Fruit fly (Drosophila melanogaster) whole organism, embryonic: ENCODE results near the gene Ns4.

Source experiments
- BEAF-32 ChIP-seq: fragments of 200-800 bp; sonication (Bioruptor generic); optimal IDR thresholded peaks from 3 replicates; lab custom pipeline; 2017; ENCODE audit warnings: missing biosample characterization, missing genetic modification characterization, mild to moderate bottlenecking, moderate library complexity, missing genetic modification reagents
- CG10321 ChIP-seq: fragments of 200-800 bp; sonication (Bioruptor generic); IDR thresholded peaks from 2 replicates; pipeline ENCODE4 v1.3.6; 2022; ENCODE audit warnings: missing biosample characterization, missing genetic modification characterization
- CG10654 ChIP-seq: fragments of 200-800 bp; sonication (Bioruptor generic); optimal IDR thresholded peaks from 2 replicates; lab custom pipeline; 2016; ENCODE audit warnings: missing biosample characterization, missing genetic modification characterization
- CG11398 ChIP-seq: fragments of 200-800 bp; sonication (Bioruptor generic); optimal IDR thresholded peaks from 2 replicates; lab custom pipeline; 2016; ENCODE audit warnings: missing biosample characterization, missing genetic modification characterization
- CG11560 ChIP-seq: fragments of 200-800 bp; sonication (Bioruptor generic); IDR thresholded peaks from 3 replicates; pipeline ENCODE4 v1.3.6; 2022; ENCODE audit warnings: missing biosample characterization, missing genetic modification characterization
- CG12104 ChIP-seq: fragments of 200-800 bp; sonication (Bioruptor generic); optimal IDR thresholded peaks from 3 replicates; lab custom pipeline; 2016; ENCODE audit warnings: missing biosample characterization, missing genetic modification characterization
- CG12236 ChIP-seq: fragments of 200-800 bp; sonication (Bioruptor generic); optimal IDR thresholded peaks from 2 replicates; lab custom pipeline; 2016; ENCODE audit warnings: missing biosample characterization, missing genetic modification characterization
- CG12299 ChIP-seq: fragments of 200-800 bp; sonication (Bioruptor generic); optimal IDR thresholded peaks from 2 replicates; lab custom pipeline; 2018; ENCODE audit warnings: missing biosample characterization, mild to moderate bottlenecking, missing genetic modification characterization
- CG16779 ChIP-seq: fragments of 200-800 bp; sonication (Bioruptor generic); IDR thresholded peaks from 2 replicates; pipeline ENCODE4 v1.3.6; 2022; ENCODE audit warnings: missing biosample characterization, missing genetic modification characterization
- CG2199 ChIP-seq: fragments of 200-800 bp; sonication (Bioruptor generic); IDR thresholded peaks from 3 replicates; pipeline ENCODE4 v1.3.6; 2022; ENCODE audit warnings: missing biosample characterization, missing genetic modification characterization
- CG2712 ChIP-seq: fragments of 200-800 bp; optimal IDR thresholded peaks from 3 replicates; lab custom pipeline; 2019; ENCODE audit warnings: missing biosample characterization, mild to moderate bottlenecking, missing genetic modification characterization, moderate library complexity
- CG30020 ChIP-seq: fragments of 200-800 bp; optimal IDR thresholded peaks from 2 replicates; lab custom pipeline; 2019; ENCODE audit warnings: missing biosample characterization, mild to moderate bottlenecking, missing genetic modification characterization, moderate library complexity
- CG3065 ChIP-seq: fragments of 200-800 bp; sonication (Bioruptor generic); optimal IDR thresholded peaks from 2 replicates; lab custom pipeline; 2016; ENCODE audit warnings: missing biosample characterization, missing genetic modification characterization
- CG6272 ChIP-seq: fragments of 200-800 bp; sonication (Bioruptor generic); IDR thresholded peaks from 2 replicates; pipeline ENCODE4 v1.3.6; 2022; ENCODE audit warnings: missing biosample characterization, missing genetic modification characterization
- CG8765 ChIP-seq: fragments of 200-800 bp; sonication (Bioruptor generic); IDR thresholded peaks from 2 replicates; pipeline ENCODE4 v1.3.6; 2022; ENCODE audit warnings: missing biosample characterization, missing genetic modification characterization
- CG9797 ChIP-seq: fragments of 200-800 bp; sonication (Bioruptor generic); optimal IDR thresholded peaks from 3 replicates; lab custom pipeline; 2018; ENCODE audit warnings: missing biosample characterization, mild to moderate bottlenecking, missing genetic modification characterization
- Camta ChIP-seq: fragments of 200-800 bp; sonication (Bioruptor generic); optimal IDR thresholded peaks from 2 replicates; lab custom pipeline; 2016; ENCODE audit warnings: missing biosample characterization, missing genetic modification characterization
- Doc2 ChIP-seq: fragments of 200-800 bp; sonication (Bioruptor generic); IDR thresholded peaks from 2 replicates; pipeline ENCODE4 v1.3.6; 2022; ENCODE audit warnings: missing biosample characterization, missing genetic modification characterization
- E2f1 ChIP-seq: fragments of 200-800 bp; sonication (Bioruptor generic); IDR thresholded peaks from 2 replicates; pipeline ENCODE4 v1.3.6; 2022; ENCODE audit warnings: missing biosample characterization, missing genetic modification characterization
- GATAe ChIP-seq: fragments of 200-800 bp; sonication (Bioruptor generic); conservative IDR thresholded peaks from 2 replicates; pipeline ENCODE4 v1.3.6; 2022; ENCODE audit warnings: missing biosample characterization, missing genetic modification characterization
- Hmr ChIP-seq: fragments of 200-800 bp; sonication (Bioruptor generic); optimal IDR thresholded peaks from 3 replicates; lab custom pipeline; 2017; ENCODE audit warnings: mild to moderate bottlenecking, missing biosample characterization, missing genetic modification reagents, missing genetic modification characterization
- Hr51 ChIP-seq, 2 experiments: fragments of 200-800 bp; sonication (Bioruptor generic); optimal IDR thresholded peaks; 2 replicates in 1 of 2; 3 replicates in 1 of 2; lab custom pipeline; 2016 to 2018; ENCODE audit warnings: missing biosample characterization in 2 of 2, missing genetic modification characterization in 2 of 2, mild to moderate bottlenecking in 1 of 2, moderate library complexity in 1 of 2
- Mes4 ChIP-seq: fragments of 200-800 bp; sonication (Bioruptor generic); optimal IDR thresholded peaks from 2 replicates; lab custom pipeline; 2016; ENCODE audit warnings: missing biosample characterization, missing genetic modification characterization
- Mrtf ChIP-seq: fragments of 200-800 bp; sonication (Bioruptor generic); IDR thresholded peaks from 3 replicates; pipeline ENCODE4 v1.3.6; 2022; ENCODE audit warnings: missing biosample characterization, missing genetic modification characterization
- Myb ChIP-seq: fragments of 200-800 bp; sonication (Bioruptor generic); optimal IDR thresholded peaks from 2 replicates; lab custom pipeline; 2016; ENCODE audit warnings: missing biosample characterization, missing genetic modification characterization
- NFAT ChIP-seq: fragments of 200-800 bp; sonication (Bioruptor generic); IDR thresholded peaks from 2 replicates; pipeline ENCODE4 v1.3.6; 2022; ENCODE audit warnings: missing biosample characterization, missing genetic modification characterization
- Oli ChIP-seq: fragments of 200-800 bp; sonication (Bioruptor generic); optimal IDR thresholded peaks from 2 replicates; lab custom pipeline; 2018; ENCODE audit warnings: missing biosample characterization, mild to moderate bottlenecking, missing genetic modification characterization, moderate library complexity
- Rfx ChIP-seq: fragments of 200-800 bp; sonication (Bioruptor generic); IDR thresholded peaks from 2 replicates; pipeline ENCODE4 v1.3.6; 2022; ENCODE audit warnings: missing biosample characterization, missing genetic modification characterization
- Six4 ChIP-seq: fragments of 200-800 bp; sonication (Bioruptor generic); optimal IDR thresholded peaks from 2 replicates; lab custom pipeline; 2016; ENCODE audit warnings: missing biosample characterization, missing genetic modification characterization
- Ssrp ChIP-seq: fragments of 200-800 bp; sonication (Bioruptor generic); optimal IDR thresholded peaks from 2 replicates; lab custom pipeline; 2018; ENCODE audit warnings: missing biosample characterization, mild to moderate bottlenecking, missing genetic modification characterization, moderate library complexity
- Xbp1 ChIP-seq: fragments of 200-800 bp; sonication (Bioruptor generic); optimal IDR thresholded peaks from 3 replicates; lab custom pipeline; 2016; ENCODE audit warnings: missing biosample characterization, mild to moderate bottlenecking, missing genetic modification characterization
- ash1 ChIP-seq: fragments of 200-800 bp; sonication (Bioruptor generic); optimal IDR thresholded peaks from 2 replicates; lab custom pipeline; 2018; ENCODE audit warnings: missing biosample characterization, mild to moderate bottlenecking, missing genetic modification characterization
- bbx ChIP-seq: fragments of 200-800 bp; sonication (Bioruptor generic); IDR thresholded peaks from 2 replicates; pipeline ENCODE4 v1.3.6; 2022; ENCODE audit warnings: missing biosample characterization, missing genetic modification characterization; ENCODE audit not compliant: partially characterized antibody
- caup ChIP-seq: fragments of 200-800 bp; sonication (Bioruptor generic); optimal IDR thresholded peaks from 3 replicates; lab custom pipeline; 2017; ENCODE audit warnings: missing biosample characterization, mild to moderate bottlenecking, missing genetic modification characterization, moderate library complexity; ENCODE audit not compliant: severe bottlenecking
- corto ChIP-seq: fragments of 200-800 bp; sonication (Bioruptor generic); optimal IDR thresholded peaks from 2 replicates; lab custom pipeline; 2016; ENCODE audit warnings: missing biosample characterization, mild to moderate bottlenecking, missing genetic modification characterization, moderate library complexity
- croc ChIP-seq: fragments of 200-800 bp; sonication (Bioruptor generic); conservative IDR thresholded peaks from 3 replicates; pipeline ENCODE4 v1.3.6; 2022; ENCODE audit warnings: missing biosample characterization, missing genetic modification characterization
- cwo ChIP-seq: fragments of 200-800 bp; sonication (Bioruptor generic); optimal IDR thresholded peaks from 3 replicates; lab custom pipeline; 2017; ENCODE audit warnings: missing biosample characterization, missing genetic modification characterization, mild to moderate bottlenecking, moderate library complexity, missing genetic modification reagents
- danr ChIP-seq: fragments of 200-800 bp; sonication (Bioruptor generic); IDR thresholded peaks from 2 replicates; pipeline ENCODE4 v1.3.6; 2022; ENCODE audit warnings: missing biosample characterization, missing genetic modification characterization
- dati ChIP-seq: fragments of 200-800 bp; sonication (Bioruptor generic); IDR thresholded peaks from 2 replicates; pipeline ENCODE4 v1.3.6; 2022; ENCODE audit warnings: missing biosample characterization, missing genetic modification characterization
- kni ChIP-seq: fragments of 200-800 bp; sonication (Bioruptor generic); optimal IDR thresholded peaks from 3 replicates; lab custom pipeline; 2017; ENCODE audit warnings: mild to moderate bottlenecking, missing biosample characterization, missing genetic modification reagents, missing genetic modification characterization
- mam ChIP-seq: fragments of 200-800 bp; sonication (Bioruptor generic); optimal IDR thresholded peaks from 3 replicates; lab custom pipeline; 2016; ENCODE audit warnings: missing biosample characterization, missing genetic modification characterization
- onecut ChIP-seq: fragments of 200-800 bp; sonication (Bioruptor generic); IDR thresholded peaks from 2 replicates; pipeline ENCODE4 v1.3.6; 2022; ENCODE audit warnings: missing biosample characterization, missing genetic modification characterization
- pnt ChIP-seq: fragments of 200-800 bp; sonication (Bioruptor generic); optimal IDR thresholded peaks from 3 replicates; lab custom pipeline; 2016; ENCODE audit warnings: missing biosample characterization, missing genetic modification characterization
- pros ChIP-seq: fragments of 200-800 bp; sonication (Bioruptor generic); optimal IDR thresholded peaks from 3 replicates; lab custom pipeline; 2019; ENCODE audit warnings: missing biosample characterization, mild to moderate bottlenecking, missing genetic modification characterization, moderate library complexity
- sima ChIP-seq: fragments of 200-800 bp; sonication (Bioruptor generic); optimal IDR thresholded peaks from 2 replicates; lab custom pipeline; 2016; ENCODE audit warnings: missing biosample characterization, missing genetic modification characterization
- sna ChIP-seq: fragments of 200-800 bp; sonication (Bioruptor generic); IDR thresholded peaks from 2 replicates; pipeline ENCODE4 v1.3.6; 2022; ENCODE audit warnings: missing biosample characterization, missing genetic modification characterization; ENCODE audit not compliant: partially characterized antibody
- sr ChIP-seq: fragments of 200-800 bp; sonication (Bioruptor generic); IDR thresholded peaks from 3 replicates; pipeline ENCODE4 v1.3.6; 2022; ENCODE audit warnings: missing biosample characterization, missing genetic modification characterization
- tin ChIP-seq: fragments of 200-800 bp; sonication (Bioruptor generic); optimal IDR thresholded peaks from 3 replicates; lab custom pipeline; 2016; ENCODE audit warnings: missing biosample characterization, missing genetic modification characterization
- unpg ChIP-seq: fragments of 200-800 bp; sonication (Bioruptor generic); optimal IDR thresholded peaks from 3 replicates; lab custom pipeline; 2018; ENCODE audit warnings: missing biosample characterization, mild to moderate bottlenecking, missing genetic modification characterization, moderate library complexity
- wor ChIP-seq: fragments of 200-800 bp; sonication (Bioruptor generic); IDR thresholded peaks from 2 replicates; pipeline ENCODE4 v1.3.6; 2022; ENCODE audit warnings: missing biosample characterization, missing genetic modification characterization
- zen2 ChIP-seq: fragments of 200-800 bp; sonication (Bioruptor generic); IDR thresholded peaks from 3 replicates; pipeline ENCODE4 v1.3.6; 2022; ENCODE audit warnings: missing biosample characterization, missing genetic modification characterization; ENCODE audit not compliant: partially characterized antibody
- zf30C ChIP-seq: fragments of 200-800 bp; sonication (Bioruptor generic); optimal IDR thresholded peaks from 3 replicates; lab custom pipeline; 2018; ENCODE audit warnings: missing biosample characterization, mild to moderate bottlenecking, missing genetic modification characterization

Gene Ns4

DNA sequence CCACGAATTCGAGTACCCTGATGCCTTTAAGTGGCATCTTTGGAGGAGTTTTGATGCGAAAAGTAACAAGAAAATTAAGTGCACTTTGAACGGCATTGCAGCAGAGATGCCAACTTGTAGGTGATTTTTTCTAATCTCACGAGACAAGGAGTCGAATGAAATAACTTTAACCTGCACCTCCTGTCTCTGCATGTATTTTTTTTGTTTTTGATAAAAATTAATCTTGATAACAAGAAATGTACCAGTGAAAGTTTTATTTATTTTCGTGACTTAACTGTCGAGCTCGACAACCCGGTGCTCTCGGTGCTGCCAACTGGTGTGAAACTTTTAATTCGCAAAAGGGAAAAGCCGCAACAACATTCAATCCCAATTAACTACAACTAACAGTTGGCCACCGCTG is at the start of gene Ns4, which contains the start of gene Amacr:
TSS of gene Ns4 (plus strand) at position 317 of the 400 bp plus-strand sequence.
TSS of gene Amacr (minus strand) at position 182 of the 400 bp plus-strand sequence.
- TF ChIP-seq sna (GFP tag; lab: Robert Waterston, UW) (peak; percentile 39; the same call in 1 of the 2 replicates), CG9797 (no peak), CG8765 (no peak), cwo (GFP tag; lab: Kevin White, UChicago) (no peak), CG12104 (peak; percentile 23), Mrtf (no peak), pnt (GFP tag; lab: Kevin White, UChicago) (peak; percentile 42), Myb (GFP tag; lab: Kevin White, UChicago) (peak; percentile 71), CG30020 (tag; lab: Kevin White, UChicago) (peak; percentile 29), sr (GFP tag; lab: Robert Waterston, UW) (no peak), dati (GFP tag; lab: Robert Waterston, UW) (no peak), NFAT (GFP tag; lab: Robert Waterston, UW) (no peak), CG6272 (no peak), GATAe (GFP tag; lab: Robert Waterston, UW) (no peak), Ssrp (tag; lab: Kevin White, UChicago) (peak; percentile 50), E2f1 (no peak), kni (GFP tag; lab: Kevin White, UChicago) (no peak), CG2712 (tag; lab: Kevin White, UChicago) (no peak), CG3065 (no peak), Mes4 (GFP tag; lab: Kevin White, UChicago) (peak; percentile 18), CG2199 (GFP tag; lab: Robert Waterston, UW) (no peak), caup (GFP tag; lab: Kevin White, UChicago) (no peak), unpg (GFP tag; lab: Kevin White, UChicago) (no peak), CG10654 (GFP tag; lab: Kevin White, UChicago) (no peak), BEAF-32 (peak; percentile 59), CG12236 (no peak), CG11398 (no peak), Oli (peak; percentile 38), bbx (no peak), danr (GFP tag; lab: Robert Waterston, UW) (no peak), CG16779 (no peak), zf30C (no peak), pros (GFP tag; lab: Kevin White, UChicago) (no peak), mam (GFP tag; lab: Kevin White, UChicago) (peak; percentile 74), Rfx (GFP tag; lab: Robert Waterston, UW) (peak; percentile 73), onecut (GFP tag; lab: Robert Waterston, UW) (no peak), CG11560 (tag; lab: Robert Waterston, UW) (no peak), zen2 (GFP tag; lab: Robert Waterston, UW) (no peak; the same call in 2 of the 3 replicates), CG12299 (no peak), ash1 (GFP tag; lab: Kevin White, UChicago) (no peak), croc (GFP tag; lab: Robert Waterston, UW) (no peak), sima (no peak), Doc2 (no peak), corto (GFP tag; lab: Kevin White, UChicago) (no peak), Hr51 (GFP tag; optimal IDR thresholded peaks at IDR 0.05; lab: Kevin White, UChicago) (no peak), wor (0 out of 2 replicates have a peak, but pooled peaks have one; percentile 25), Camta (peak; percentile 59), Hmr (GFP tag; lab: Kevin White, UChicago) (no peak), CG10321 (GFP tag; lab: Robert Waterston, UW) (peak; percentile 18; the same call in 1 of the 2 replicates), Xbp1 (GFP tag; lab: Kevin White, UChicago) (peak; percentile 62), tin (GFP tag; lab: Kevin White, UChicago) (peak; percentile 53), Six4 (GFP tag; lab: Kevin White, UChicago) (no peak)
